Worm (Caenorhabditis elegans): ENCODE measurements around the gene hrg-2.

Gene hrg-2

DNA sequence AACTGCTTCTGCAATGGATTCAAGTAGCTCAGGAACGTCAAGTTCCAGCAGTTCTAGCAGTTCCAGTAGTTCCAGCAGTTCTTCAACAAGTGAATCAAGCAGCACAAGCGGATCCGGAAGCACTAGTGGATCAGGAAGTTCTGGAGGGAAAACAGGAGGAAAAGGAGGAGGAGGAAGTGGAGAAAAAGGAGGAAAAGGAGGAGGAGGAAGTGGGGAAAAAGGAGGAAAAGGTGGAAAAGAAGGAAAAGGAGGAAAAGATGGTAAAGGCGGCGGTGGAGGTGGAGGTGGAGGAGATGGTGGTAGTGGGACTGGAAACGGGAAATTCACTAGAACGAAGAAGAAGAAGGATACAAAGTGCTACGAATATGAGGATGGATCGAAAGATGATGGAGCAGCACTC lies 3.8 kb downstream of the hrg-2 start:
- TF ChIP-seq unc-62 (GFP tag; optimal IDR thresholded peaks at IDR 0.05 in 1 of 2) (peak in 1 of 2 experiments; percentile 82), unc-62 (tag; optimal IDR thresholded peaks at IDR 0.05) (no peak), daf-12 (tag; optimal IDR thresholded peaks at IDR 0.05) (no peak), set-16 (GFP tag; IDR thresholded peaks at IDR 0.05) (peak; percentile 78; the same call in 1 of the 2 replicates), daf-8 (GFP tag; IDR thresholded peaks at IDR 0.05) (no peak), hlh-11 (tag; optimal IDR thresholded peaks at IDR 0.05) (no peak), unc-39 (tag; optimal IDR thresholded peaks at IDR 0.05) (no peak), Y105C5A.15 (GFP tag; IDR thresholded peaks at IDR 0.05) (0 out of 2 replicates have a peak, but pooled peaks have one; percentile 36), Y5F2A.4 (GFP tag; optimal IDR thresholded peaks at IDR 0.05) (no peak), ceh-20 (GFP tag; IDR thresholded peaks at IDR 0.05) (no peak), skn-1 (tag; optimal IDR thresholded peaks at IDR 0.05) (no peak), nhr-48 (tag; optimal IDR thresholded peaks at IDR 0.05) (no peak), lin-38 (GFP tag; IDR thresholded peaks at IDR 0.05) (no peak)

DNA sequence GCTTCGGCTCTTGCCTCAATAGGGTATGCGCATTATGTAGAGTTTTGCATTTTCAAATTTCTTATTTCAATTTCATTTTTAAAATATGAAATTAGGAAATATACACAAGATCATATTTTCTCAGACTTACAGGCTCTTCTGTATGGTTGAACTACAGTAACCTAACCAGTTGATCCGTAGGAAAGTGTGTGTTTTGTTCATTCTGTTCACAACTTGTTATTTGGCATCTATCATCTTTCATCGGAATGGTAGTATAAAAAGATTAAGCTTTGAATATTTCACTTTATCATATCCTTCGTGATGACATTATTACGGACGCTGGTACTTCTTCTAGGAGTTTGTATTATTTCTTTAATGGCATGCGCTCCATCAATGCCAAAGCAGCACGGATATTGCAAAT lies 4.4 kb downstream of the hrg-2 start, which contains the start of gene K01D12.10:
Gene K01D12.10 (plus strand): TSS at position 301 of the 400 bp plus-strand sequence.
- TF ChIP-seq lir-3 (tag; optimal IDR thresholded peaks at IDR 0.05) (no peak), ZK337.2 (GFP tag; IDR thresholded peaks at IDR 0.05) (no peak), nhr-41 (GFP tag; IDR thresholded peaks at IDR 0.05) (no peak), ztf-7 (tag; optimal IDR thresholded peaks at IDR 0.05) (no peak), T26A8.4 (GFP tag; IDR thresholded peaks at IDR 0.05) (no peak), tra-1 (GFP tag; IDR thresholded peaks at IDR 0.05) (no peak), nhr-28 (tag; optimal IDR thresholded peaks at IDR 0.05) (no peak), unc-39 (tag; optimal IDR thresholded peaks at IDR 0.05) (no peak), ZK546.5 (tag; optimal IDR thresholded peaks at IDR 0.05) (no peak), mxl-3 (GFP tag; optimal IDR thresholded peaks at IDR 0.05) (no peak), ceh-20 (GFP tag; IDR thresholded peaks at IDR 0.05) (no peak)

DNA sequence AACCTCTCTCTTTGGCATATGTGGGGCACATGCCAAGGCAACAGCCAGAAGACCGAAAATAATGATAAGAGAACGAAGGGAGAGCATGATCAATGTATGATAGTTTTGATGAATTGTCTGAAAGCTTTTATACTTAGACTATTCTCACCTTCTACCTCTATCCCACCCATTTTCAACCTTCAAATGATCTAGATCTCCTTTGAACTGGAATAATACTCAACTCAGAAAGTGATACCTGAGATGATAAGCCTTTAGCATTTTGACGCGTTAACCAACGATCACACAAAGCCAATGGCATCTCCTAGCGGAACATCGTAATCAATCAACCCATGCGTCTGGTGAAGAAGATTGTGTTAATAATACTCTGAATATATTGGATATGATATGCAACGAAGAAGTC lies 5.8 kb downstream of the hrg-2 start, which contains the start of gene K01D12.9:
Gene K01D12.9 (minus strand): TSS at position 101 of the 400 bp plus-strand sequence.
- TF ChIP-seq ZK337.2 (GFP tag; IDR thresholded peaks at IDR 0.05), result no peak
- peak; percentile 2 for TF ChIP-seq nhr-48 (tag; optimal IDR thresholded peaks at IDR 0.05)
- TF ChIP-seq ceh-82 (tag; optimal IDR thresholded peaks at IDR 0.05), result no peak

DNA sequence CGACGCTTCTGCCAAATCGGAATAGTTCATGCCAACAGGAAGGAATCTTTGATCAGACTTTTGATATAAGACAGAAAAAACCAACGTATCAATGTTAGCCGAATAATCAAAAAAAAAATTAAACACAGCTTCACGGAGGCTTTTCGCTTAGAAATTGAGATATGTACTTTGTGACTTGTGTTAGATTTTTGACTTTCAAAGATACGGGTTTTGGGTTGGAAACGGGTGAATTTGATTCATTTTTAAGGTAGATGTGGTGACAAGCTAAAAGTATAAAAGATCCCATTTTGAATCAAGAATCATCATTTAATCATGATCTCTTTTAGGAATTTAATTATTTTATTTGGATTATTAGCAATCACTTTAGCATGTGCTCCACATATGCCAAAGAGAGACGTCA lies 8.0 kb downstream of the hrg-2 start, which contains the start of gene K01D12.8:
Gene K01D12.8 (plus strand): TSS at position 301 of the 400 bp plus-strand sequence.
- no peak for TF ChIP-seq mes-2 (tag; optimal IDR thresholded peaks at IDR 0.05; ENCODE audit: poor library complexity, severe bottlenecking)
- TF ChIP-seq duxl-1 (tag; optimal IDR thresholded peaks at IDR 0.05; ENCODE audit: poor library complexity), result no peak
- TF ChIP-seq set-16 (GFP tag; IDR thresholded peaks at IDR 0.05), result no peak
- no peak for TF ChIP-seq R02D3.7 (tag; optimal IDR thresholded peaks at IDR 0.05)
- no peak for TF ChIP-seq nhr-6 (tag; optimal IDR thresholded peaks at IDR 0.05)
- TF ChIP-seq T20F7.1 (GFP tag; optimal IDR thresholded peaks at IDR 0.05), result no peak
- TF ChIP-seq unc-62 (GFP tag; optimal IDR thresholded peaks at IDR 0.05 in 1 of 2), result peak in 1 of 2 experiments; percentile 32
- no peak for TF ChIP-seq unc-62 (tag; optimal IDR thresholded peaks at IDR 0.05)
- TF ChIP-seq attf-4 (tag; optimal IDR thresholded peaks at IDR 0.05), result no peak

DNA sequence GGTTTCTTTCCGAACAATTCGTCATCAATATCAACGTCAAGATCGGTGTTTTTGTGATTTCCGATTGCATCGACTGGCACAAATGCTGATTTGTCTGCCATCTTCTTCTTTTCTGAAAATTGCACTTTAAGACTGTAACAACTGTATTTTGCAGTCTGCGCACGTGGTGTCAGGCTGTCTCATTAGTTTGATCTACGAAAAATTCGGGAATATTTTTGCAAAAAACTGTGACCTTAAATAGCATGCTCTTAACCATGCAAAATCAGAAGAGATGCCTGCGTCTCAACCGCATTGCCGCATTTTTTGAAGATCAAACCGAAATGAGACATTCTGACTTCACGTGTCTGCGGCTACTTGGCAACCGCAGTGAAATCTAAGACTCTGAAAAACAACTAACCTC lies 8.9 kb downstream of the hrg-2 start, which contains the start of gene K01D12.7:
Gene K01D12.7 (minus strand): TSS at position 101 of the 400 bp plus-strand sequence.
- TF ChIP-seq nhr-76 (tag; optimal IDR thresholded peaks at IDR 0.05) (no peak), D1046.2 (GFP tag; IDR thresholded peaks at IDR 0.05) (no peak), set-16 (GFP tag; IDR thresholded peaks at IDR 0.05) (no peak), ama-1 (optimal IDR thresholded peaks at IDR 0.05) (no peak), ceh-20 (GFP tag; IDR thresholded peaks at IDR 0.05) (no peak), aha-1 (tag) (no peak), nhr-48 (tag; optimal IDR thresholded peaks at IDR 0.05) (no peak), nhr-10 (tag; optimal IDR thresholded peaks at IDR 0.05) (no peak), ztf-7 (tag; optimal IDR thresholded peaks at IDR 0.05) (no peak), lin-15B (tag; optimal IDR thresholded peaks at IDR 0.05) (no peak), zfp-3 (GFP tag; conservative IDR thresholded peaks at IDR 0.05) (no peak), mdl-1 (tag; optimal IDR thresholded peaks at IDR 0.05) (no peak), F26F4.8 (GFP tag; conservative IDR thresholded peaks at IDR 0.05) (no peak), unc-130 (GFP tag; optimal IDR thresholded peaks at IDR 0.05) (no peak), skn-1 (tag; optimal IDR thresholded peaks at IDR 0.05) (no peak), aly-2 (tag; optimal IDR thresholded peaks at IDR 0.05) (no peak), mep-1 (tag; optimal IDR thresholded peaks at IDR 0.05) (no peak), egl-27 (tag; optimal IDR thresholded peaks at IDR 0.05) (no peak), madf-5 (GFP tag; IDR thresholded peaks at IDR 0.05) (no peak), daf-19 (GFP tag; conservative IDR thresholded peaks at IDR 0.05) (no peak)

Measured in whole organism, L4 larva.